Fruit fly (Drosophila melanogaster) whole organism, embryonic: ENCODE measurements around the gene CG33927.

Source experiments
- Adf1 ChIP-seq: fragments of 200-800 bp; sonication (Bioruptor generic); IDR thresholded peaks from 2 replicates; pipeline ENCODE4 v1.3.6; 2022; ENCODE audit warnings: missing biosample characterization, missing genetic modification characterization
- CG10462 ChIP-seq: fragments of 200-800 bp; sonication (Bioruptor generic); optimal IDR thresholded peaks from 2 replicates; lab custom pipeline; 2016; ENCODE audit warnings: missing biosample characterization, missing genetic modification characterization
- CG11560 ChIP-seq: fragments of 200-800 bp; sonication (Bioruptor generic); IDR thresholded peaks from 3 replicates; pipeline ENCODE4 v1.3.6; 2022; ENCODE audit warnings: missing biosample characterization, missing genetic modification characterization
- CG12769 ChIP-seq: fragments of 200-800 bp; sonication (Bioruptor generic); optimal IDR thresholded peaks from 2 replicates; lab custom pipeline; 2019; ENCODE audit warnings: missing biosample characterization, mild to moderate bottlenecking, missing genetic modification characterization, moderate library complexity
- CG12942 ChIP-seq: fragments of 200-800 bp; sonication (Bioruptor generic); optimal IDR thresholded peaks from 3 replicates; lab custom pipeline; 2016; ENCODE audit warnings: missing biosample characterization, missing genetic modification characterization
- CG14050 ChIP-seq: fragments of 200-800 bp; sonication (Bioruptor generic); IDR thresholded peaks from 3 replicates; pipeline ENCODE4 v1.3.6; 2022; ENCODE audit warnings: missing biosample characterization, missing genetic modification characterization
- CG14441 ChIP-seq: fragments of 200-800 bp; sonication (Bioruptor generic); IDR thresholded peaks from 2 replicates; pipeline ENCODE4 v1.3.6; 2022; ENCODE audit warnings: missing biosample characterization, missing genetic modification characterization
- CG1529 ChIP-seq: fragments of 200-800 bp; sonication (Bioruptor generic); optimal IDR thresholded peaks from 3 replicates; lab custom pipeline; 2018; ENCODE audit warnings: missing biosample characterization, missing genetic modification characterization
- CG17359 ChIP-seq: fragments of 200-800 bp; sonication (Bioruptor generic); optimal IDR thresholded peaks from 3 replicates; lab custom pipeline; 2018; ENCODE audit warnings: missing biosample characterization, mild to moderate bottlenecking, missing genetic modification characterization, moderate library complexity
- CG18599 ChIP-seq: fragments of 200-800 bp; sonication (Bioruptor generic); optimal IDR thresholded peaks from 3 replicates; lab custom pipeline; 2017; ENCODE audit warnings: missing biosample characterization, missing genetic modification characterization, mild to moderate bottlenecking, moderate library complexity, missing genetic modification reagents
- CG31441 ChIP-seq: fragments of 200-800 bp; sonication (Bioruptor generic); IDR thresholded peaks from 2 replicates; pipeline ENCODE4 v1.3.6; 2022; ENCODE audit warnings: missing biosample characterization, missing genetic modification characterization
- CG32532 ChIP-seq: fragments of 200-800 bp; sonication (Bioruptor generic); IDR thresholded peaks from 2 replicates; pipeline ENCODE4 v1.3.6; 2022; ENCODE audit warnings: missing biosample characterization, missing genetic modification characterization
- CG6854 ChIP-seq: fragments of 200-800 bp; sonication (Bioruptor generic); optimal IDR thresholded peaks from 3 replicates; lab custom pipeline; 2017; ENCODE audit warnings: missing biosample characterization, mild to moderate bottlenecking, missing genetic modification characterization
- CG7372 ChIP-seq: fragments of 200-800 bp; sonication (Bioruptor generic); IDR thresholded peaks from 2 replicates; pipeline ENCODE4 v1.3.6; 2022; ENCODE audit warnings: missing biosample characterization, missing genetic modification characterization
- CG7786 ChIP-seq: fragments of 200-800 bp; sonication (Bioruptor generic); optimal IDR thresholded peaks from 2 replicates; lab custom pipeline; 2016; ENCODE audit warnings: missing biosample characterization, missing genetic modification characterization
- CG8478 ChIP-seq: fragments of >200 bp; optimal IDR thresholded peaks from 2 replicates; lab custom pipeline; 2018
- CG9609 ChIP-seq: fragments of 200-800 bp; sonication (Bioruptor generic); optimal IDR thresholded peaks from 3 replicates; lab custom pipeline; 2016; ENCODE audit warnings: missing biosample characterization, missing genetic modification characterization
- D ChIP-seq, 2 experiments: fragments of 200-800 bp in 1 of 2; fragments of >200 bp in 1 of 2; sonication (Bioruptor generic) in 1 of 2; optimal IDR thresholded peaks; 2 replicates in 1 of 2; 3 replicates in 1 of 2; lab custom pipeline; 2017; ENCODE audit warnings: mild to moderate bottlenecking in 1 of 2, missing biosample characterization in 1 of 2, missing genetic modification characterization in 1 of 2, missing genetic modification reagents in 1 of 2
- D19A ChIP-seq: fragments of 200-800 bp; optimal IDR thresholded peaks from 3 replicates; lab custom pipeline; 2019; ENCODE audit warnings: missing biosample characterization, mild to moderate bottlenecking, missing genetic modification characterization, moderate library complexity
- Dad ChIP-seq: fragments of 200-800 bp; sonication (Bioruptor generic); optimal IDR thresholded peaks from 3 replicates; lab custom pipeline; 2016; ENCODE audit warnings: missing biosample characterization, missing genetic modification characterization
- Deaf1 ChIP-seq: fragments of 200-800 bp; optimal IDR thresholded peaks from 3 replicates; lab custom pipeline; 2019; ENCODE audit warnings: missing biosample characterization, mild to moderate bottlenecking, missing genetic modification characterization, moderate library complexity
- HLHmδ ChIP-seq: fragments of 200-800 bp; sonication (Bioruptor generic); optimal IDR thresholded peaks from 2 replicates; lab custom pipeline; 2018; ENCODE audit warnings: missing biosample characterization, mild to moderate bottlenecking, missing genetic modification characterization, moderate library complexity
- HmgZ ChIP-seq: fragments of 200-800 bp; sonication (Bioruptor generic); optimal IDR thresholded peaks from 2 replicates; lab custom pipeline; 2018; ENCODE audit warnings: missing biosample characterization, mild to moderate bottlenecking, missing genetic modification characterization
- Lim3 ChIP-seq: fragments of 200-800 bp; sonication (Bioruptor generic); IDR thresholded peaks from 2 replicates; pipeline ENCODE4 v1.3.6; 2022; ENCODE audit warnings: missing biosample characterization, missing genetic modification characterization
- Mad ChIP-seq: fragments of 200-800 bp; sonication (Bioruptor generic); optimal IDR thresholded peaks from 2 replicates; lab custom pipeline; 2016; ENCODE audit warnings: missing biosample characterization, missing genetic modification characterization
- Myb ChIP-seq: fragments of 200-800 bp; sonication (Bioruptor generic); optimal IDR thresholded peaks from 2 replicates; lab custom pipeline; 2016; ENCODE audit warnings: missing biosample characterization, missing genetic modification characterization
- Nf-YA ChIP-seq: fragments of 200-800 bp; sonication (Bioruptor generic); IDR thresholded peaks from 2 replicates; pipeline ENCODE4 v1.3.6; 2022; ENCODE audit warnings: missing biosample characterization, missing genetic modification characterization
- NfI ChIP-seq: fragments of 200-800 bp; sonication (Bioruptor generic); optimal IDR thresholded peaks from 3 replicates; lab custom pipeline; 2018; ENCODE audit warnings: missing biosample characterization, mild to moderate bottlenecking, missing genetic modification characterization, moderate library complexity
- Sry-δ ChIP-seq: fragments of 200-800 bp; sonication (Bioruptor generic); optimal IDR thresholded peaks from 2 replicates; lab custom pipeline; 2016; ENCODE audit warnings: missing biosample characterization, missing genetic modification characterization
- ase ChIP-seq: fragments of 200-800 bp; sonication (Bioruptor generic); IDR thresholded peaks from 3 replicates; pipeline ENCODE4 v1.3.6; 2022; ENCODE audit warnings: missing biosample characterization, missing genetic modification characterization
- az2 ChIP-seq: fragments of 200-800 bp; sonication (Bioruptor generic); optimal IDR thresholded peaks from 3 replicates; lab custom pipeline; 2016; ENCODE audit warnings: missing biosample characterization, missing genetic modification characterization
- caup ChIP-seq: fragments of 200-800 bp; sonication (Bioruptor generic); optimal IDR thresholded peaks from 3 replicates; lab custom pipeline; 2017; ENCODE audit warnings: missing biosample characterization, mild to moderate bottlenecking, missing genetic modification characterization, moderate library complexity; ENCODE audit not compliant: severe bottlenecking
- cg ChIP-seq: fragments of 200-800 bp; sonication (Bioruptor generic); optimal IDR thresholded peaks from 3 replicates; lab custom pipeline; 2019; ENCODE audit warnings: missing biosample characterization, mild to moderate bottlenecking, missing genetic modification characterization, moderate library complexity
- corto ChIP-seq: fragments of 200-800 bp; sonication (Bioruptor generic); optimal IDR thresholded peaks from 2 replicates; lab custom pipeline; 2016; ENCODE audit warnings: missing biosample characterization, mild to moderate bottlenecking, missing genetic modification characterization, moderate library complexity
- eyg ChIP-seq: fragments of 200-800 bp; sonication (Bioruptor generic); optimal IDR thresholded peaks from 3 replicates; lab custom pipeline; 2016; ENCODE audit warnings: missing biosample characterization, missing genetic modification characterization
- h ChIP-seq: fragments of >200 bp; optimal IDR thresholded peaks from 2 replicates; lab custom pipeline; 2017
- ind ChIP-seq: fragments of 200-800 bp; sonication (Bioruptor generic); optimal IDR thresholded peaks from 3 replicates; lab custom pipeline; 2016; ENCODE audit warnings: missing biosample characterization, missing genetic modification characterization
- onecut ChIP-seq: fragments of 200-800 bp; sonication (Bioruptor generic); IDR thresholded peaks from 2 replicates; pipeline ENCODE4 v1.3.6; 2022; ENCODE audit warnings: missing biosample characterization, missing genetic modification characterization
- pros ChIP-seq: fragments of 200-800 bp; sonication (Bioruptor generic); optimal IDR thresholded peaks from 3 replicates; lab custom pipeline; 2019; ENCODE audit warnings: missing biosample characterization, mild to moderate bottlenecking, missing genetic modification characterization, moderate library complexity
- pzg ChIP-seq: fragments of 200-800 bp; sonication (Bioruptor generic); optimal IDR thresholded peaks from 3 replicates; lab custom pipeline; 2018; ENCODE audit warnings: missing biosample characterization, mild to moderate bottlenecking, missing genetic modification characterization, moderate library complexity
- seq ChIP-seq: fragments of 200-800 bp; sonication (Bioruptor generic); IDR thresholded peaks from 2 replicates; pipeline ENCODE4 v1.3.6; 2022; ENCODE audit warnings: missing biosample characterization, missing genetic modification characterization
- sna ChIP-seq: fragments of 200-800 bp; sonication (Bioruptor generic); IDR thresholded peaks from 2 replicates; pipeline ENCODE4 v1.3.6; 2022; ENCODE audit warnings: missing biosample characterization, missing genetic modification characterization; ENCODE audit not compliant: partially characterized antibody
- sob ChIP-seq: fragments of 200-800 bp; sonication (Bioruptor generic); IDR thresholded peaks from 2 replicates; pipeline ENCODE4 v1.3.6; 2022; ENCODE audit warnings: missing biosample characterization, missing genetic modification characterization
- tgo ChIP-seq: fragments of 200-800 bp; sonication (Bioruptor generic); IDR thresholded peaks from 3 replicates; pipeline ENCODE4 v1.3.6; 2022; ENCODE audit warnings: missing biosample characterization, missing genetic modification characterization
- tll ChIP-seq, 2 experiments: fragments of 200-800 bp in 1 of 2; fragments of >200 bp in 1 of 2; sonication (Bioruptor generic) in 1 of 2; optimal IDR thresholded peaks; 2 replicates each; lab custom pipeline; 2017 to 2019; ENCODE audit warnings: missing biosample characterization in 2 of 2, missing genetic modification characterization in 2 of 2, mild to moderate bottlenecking in 1 of 2, moderate library complexity in 1 of 2
- toy ChIP-seq: fragments of 200-800 bp; sonication (Bioruptor generic); IDR thresholded peaks from 2 replicates; pipeline ENCODE4 v1.3.6; 2022; ENCODE audit warnings: missing biosample characterization, missing genetic modification characterization
- unpg ChIP-seq: fragments of 200-800 bp; sonication (Bioruptor generic); optimal IDR thresholded peaks from 3 replicates; lab custom pipeline; 2018; ENCODE audit warnings: missing biosample characterization, mild to moderate bottlenecking, missing genetic modification characterization, moderate library complexity
- z ChIP-seq: fragments of 200-800 bp; sonication (Bioruptor generic); IDR thresholded peaks from 3 replicates; pipeline ENCODE4 v1.3.6; 2022; ENCODE audit warnings: missing biosample characterization, missing genetic modification characterization

CG33927 gene

dm6 chr3R:4658991-4659933, 31.1 kb downstream of the CG33927 start, which contains the start of gene smash (continued):
- TF ChIP-seq D19A (tag; lab: Kevin White, UChicago) (no peak), tgo (peak; percentile 15; the same call in 2 of the 3 replicates), HmgZ (no peak), Nf-YA (GFP tag; lab: Robert Waterston, UW) (no peak; the same call in 1 of the 2 replicates), CG1529 (no peak), CG8478 (peak; percentile 52), ind (no peak), CG17359 (tag; lab: Kevin White, UChicago) (peak; percentile 27), corto (GFP tag; lab: Kevin White, UChicago) (peak; percentile 3), CG14441 (GFP tag; lab: Robert Waterston, UW) (peak; percentile 41; the same call in 1 of the 2 replicates), CG10462 (GFP tag; lab: Kevin White, UChicago) (no peak), Lim3 (no peak), Dad (GFP tag; lab: Kevin White, UChicago) (peak; percentile 24), CG14050 (GFP tag; lab: Robert Waterston, UW) (peak; percentile 41; the same call in 2 of the 3 replicates), Myb (GFP tag; lab: Kevin White, UChicago) (peak; percentile 60), CG31441 (GFP tag; lab: Robert Waterston, UW) (peak; percentile 43; the same call in 1 of the 2 replicates), CG12769 (tag; lab: Kevin White, UChicago) (peak; percentile 83), eyg (GFP tag; lab: Kevin White, UChicago) (peak; percentile 71), sob (peak; percentile 48), cg (GFP tag; lab: Kevin White, UChicago) (no peak), seq (GFP tag; lab: Robert Waterston, UW) (peak; percentile 62; the same call in 1 of the 2 replicates), Sry-δ (GFP tag; lab: Kevin White, UChicago) (peak; percentile 26), z (GFP tag; lab: Robert Waterston, UW) (0 out of 3 replicates have a peak, but pooled peaks have one; percentile 23), az2 (GFP tag; lab: Kevin White, UChicago) (no peak), Deaf1 (tag; lab: Kevin White, UChicago) (peak; percentile 83), pzg (GFP tag; lab: Kevin White, UChicago) (peak; percentile 90), Mad (GFP tag; lab: Kevin White, UChicago) (peak; percentile 54), NfI (GFP tag; lab: Kevin White, UChicago) (peak; percentile 10), CG7372 (no peak), caup (GFP tag; lab: Kevin White, UChicago) (peak; percentile 19), toy (GFP tag; lab: Robert Waterston, UW) (no peak), CG18599 (GFP tag; lab: Kevin White, UChicago) (peak; percentile 0), unpg (peak; percentile 20), CG7786 (GFP tag; lab: Kevin White, UChicago) (peak; percentile 9), tll (GFP tag; optimal IDR thresholded peaks at IDR 0.05; lab: Kevin White, UChicago) (no peak), sna (GFP tag; lab: Robert Waterston, UW) (peak; percentile 31; the same call in 1 of the 2 replicates), h (lab: Kevin White, UChicago) (no peak), pros (GFP tag; lab: Kevin White, UChicago) (no peak), CG6854 (GFP tag; lab: Kevin White, UChicago) (peak; percentile 45), ase (GFP tag; lab: Robert Waterston, UW) (no peak), HLHmδ (GFP tag; lab: Kevin White, UChicago) (peak; percentile 88), CG11560 (tag; lab: Robert Waterston, UW) (no peak), Adf1 (GFP tag; lab: Robert Waterston, UW) (peak; percentile 51; the same call in 1 of the 2 replicates), onecut (GFP tag; lab: Robert Waterston, UW) (peak; percentile 7), D (optimal IDR thresholded peaks at IDR 0.05; lab: Kevin White, UChicago) (peak; percentile 23), D (GFP tag; optimal IDR thresholded peaks at IDR 0.05; lab: Kevin White, UChicago) (no peak), CG9609 (GFP tag; lab: Kevin White, UChicago) (no peak), CG12942 (no peak), CG32532 (peak; percentile 58)
